Worm (Caenorhabditis elegans) whole organism, L4/young adult: Measurements from ENCODE around the gene bath-1.

ENCODE experiments used
- dao-5 ChIP-seq: sonication (generic microtip); optimal IDR thresholded peaks from 2 replicates; lab custom pipeline; 2016; ENCODE audit warnings: missing genotype, missing genetic modification characterization, moderate library complexity, missing compliant biosample characterization
- him-1 ChIP-seq: sonication (generic microtip); optimal IDR thresholded peaks from 2 replicates; lab custom pipeline; 2016; ENCODE audit warnings: missing genotype, missing genetic modification reagents, missing genetic modification characterization, missing compliant biosample characterization

DNA sequence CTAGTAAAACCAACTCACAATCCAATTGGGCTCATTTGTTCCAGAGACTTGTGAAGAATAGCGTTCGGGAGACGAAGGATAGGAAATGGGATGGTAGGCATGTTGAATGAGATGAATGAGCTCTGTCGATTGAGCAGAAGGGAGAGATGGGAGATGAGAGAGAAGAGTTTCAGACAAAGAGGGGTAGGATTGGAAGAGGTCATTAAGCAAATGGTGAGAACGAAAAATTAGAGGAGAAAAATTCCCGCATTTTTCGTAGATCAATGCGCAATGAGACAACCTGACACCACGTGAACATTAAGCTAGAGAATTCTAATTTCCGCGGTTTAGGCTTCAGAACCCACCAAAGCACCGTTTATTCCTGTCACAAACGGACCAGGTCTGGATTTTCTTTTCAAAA is 35.4 kb upstream of the bath-1 start, which contains the start of gene F07E5.13:
- no peak for TF ChIP-seq dao-5 (tag; lab: Kevin White, UChicago)
- no peak for TF ChIP-seq him-1 (tag; lab: Kevin White, UChicago)
